Fruit fly (Drosophila melanogaster) whole organism, wandering third instar larva: ENCODE measurements around the gene grass.

Experiments used
- CG32264 ChIP-seq: fragments of 200-800 bp; sonication (Bioruptor generic); optimal IDR thresholded peaks from 2 replicates; lab custom pipeline; 2016; ENCODE audit warnings: missing biosample characterization, missing genetic modification characterization
- CG9705 ChIP-seq: fragments of 200-800 bp; sonication (Bioruptor generic); optimal IDR thresholded peaks from 2 replicates; lab custom pipeline; 2018; ENCODE audit warnings: missing biosample characterization, mild to moderate bottlenecking, missing genetic modification characterization
- CrebA ChIP-seq: fragments of 200-800 bp; sonication (Bioruptor generic); optimal IDR thresholded peaks from 2 replicates; lab custom pipeline; 2016; ENCODE audit warnings: missing biosample characterization, mild to moderate bottlenecking, missing genetic modification characterization, borderline replicate concordance
- Dfd ChIP-seq: fragments of >200 bp; optimal IDR thresholded peaks from 2 replicates; lab custom pipeline; 2017; ENCODE audit warnings: missing biosample characterization, missing genetic modification characterization
- Dif ChIP-seq: fragments of 200-275, 200-300 bp; sonication (Bioruptor generic); optimal IDR thresholded peaks from 2 replicates; lab custom pipeline; 2018; ENCODE audit warnings: missing biosample characterization, missing genetic modification characterization; ENCODE audit not compliant: partially characterized antibody
- HLH106 ChIP-seq: fragments of 200-800 bp; optimal IDR thresholded peaks from 3 replicates; lab custom pipeline; 2019; ENCODE audit warnings: missing biosample characterization, mild to moderate bottlenecking, missing genetic modification characterization, moderate library complexity
- Hnf4 ChIP-seq: fragments of 200-800 bp; sonication (Bioruptor generic); optimal IDR thresholded peaks from 2 replicates; lab custom pipeline; 2016; ENCODE audit warnings: missing biosample characterization, mild to moderate bottlenecking, missing genetic modification characterization
- Hr83 ChIP-seq: fragments of 200-300 bp; sonication (Bioruptor generic); optimal IDR thresholded peaks from 2 replicates; lab custom pipeline; 2016; ENCODE audit warnings: missing biosample characterization, mild to moderate bottlenecking, missing genetic modification characterization, moderate library complexity; ENCODE audit not compliant: poor library complexity, severe bottlenecking
- Jra ChIP-seq: sonication (Bioruptor generic); optimal IDR thresholded peaks from 2 replicates; lab custom pipeline; 2016; ENCODE audit warnings: missing biosample characterization, missing genetic modification characterization
- N ChIP-seq: fragments of >200 bp; optimal IDR thresholded peaks from 2 replicates; lab custom pipeline; 2018; ENCODE audit warnings: missing biosample characterization, missing external identifiers, missing genetic modification characterization
- OdsH ChIP-seq: fragments of 200-800 bp; sonication (Bioruptor generic); optimal IDR thresholded peaks from 2 replicates; lab custom pipeline; 2016; ENCODE audit warnings: missing biosample characterization, mild to moderate bottlenecking, missing genetic modification characterization
- Rel ChIP-seq, 2 experiments: fragments of 200-800 bp; sonication (Bioruptor generic) in 1 of 2; optimal IDR thresholded peaks; 2 replicates in 1 of 2; 3 replicates in 1 of 2; lab custom pipeline; 2016 to 2019; ENCODE audit warnings: mild to moderate bottlenecking in 2 of 2, missing biosample characterization in 2 of 2, missing genetic modification characterization in 2 of 2, moderate library complexity in 1 of 2
- Sp1 ChIP-seq: fragments of 200-800 bp; sonication (Bioruptor generic); optimal IDR thresholded peaks from 3 replicates; lab custom pipeline; 2019; ENCODE audit warnings: missing biosample characterization, mild to moderate bottlenecking, missing genetic modification characterization, moderate library complexity
- Vsx2 ChIP-seq: fragments of 200-300, 225-300 bp; sonication (Bioruptor generic); optimal IDR thresholded peaks from 2 replicates; lab custom pipeline; 2018; ENCODE audit warnings: missing biosample characterization, missing genetic modification characterization; ENCODE audit not compliant: partially characterized antibody
- br ChIP-seq: fragments of 200-800 bp; sonication (Bioruptor generic); optimal IDR thresholded peaks from 2 replicates; lab custom pipeline; 2016; ENCODE audit warnings: missing biosample characterization, missing genetic modification characterization
- brk ChIP-seq: fragments of 200-800 bp; sonication (Bioruptor generic); optimal IDR thresholded peaks from 2 replicates; lab custom pipeline; 2016; ENCODE audit warnings: missing biosample characterization, mild to moderate bottlenecking, missing genetic modification characterization
- dl ChIP-seq, 2 experiments: fragments of 175-275, 200-275 bp in 1 of 2; fragments of 200-275 bp in 1 of 2; sonication (Bioruptor generic); optimal IDR thresholded peaks; lab custom pipeline; 2018; ENCODE audit warnings: mild to moderate bottlenecking in 2 of 2, missing biosample characterization in 2 of 2, missing genetic modification characterization in 2 of 2, moderate library complexity in 2 of 2; ENCODE audit not compliant: partially characterized antibody in 2 of 2, insufficient read depth in 1 of 2
- dmrt93B ChIP-seq: fragments of 200-800 bp; sonication (Bioruptor generic); optimal IDR thresholded peaks from 2 replicates; lab custom pipeline; 2018; ENCODE audit warnings: missing biosample characterization, mild to moderate bottlenecking, missing genetic modification characterization
- dsf ChIP-seq: sonication (Bioruptor generic); optimal IDR thresholded peaks from 2 replicates; lab custom pipeline; 2016; ENCODE audit warnings: missing biosample characterization, missing genetic modification characterization, borderline replicate concordance
- ey ChIP-seq: fragments of 200-800 bp; sonication (Bioruptor generic); optimal IDR thresholded peaks from 2 replicates; lab custom pipeline; 2016; ENCODE audit warnings: missing biosample characterization, missing genetic modification characterization
- foxo ChIP-seq, 2 experiments: fragments of 200-800 bp; sonication (Bioruptor generic); optimal IDR thresholded peaks; 2 replicates in 1 of 2; 3 replicates in 1 of 2; lab custom pipeline; 2016 to 2017; ENCODE audit warnings: missing biosample characterization in 2 of 2, missing genetic modification characterization in 2 of 2
- fru ChIP-seq: fragments of 200-800 bp; sonication (Bioruptor generic); optimal IDR thresholded peaks from 3 replicates; lab custom pipeline; 2016; ENCODE audit warnings: missing biosample characterization, mild to moderate bottlenecking, missing genetic modification characterization
- h ChIP-seq: fragments of 200-800 bp; sonication (Bioruptor generic); optimal IDR thresholded peaks from 3 replicates; lab custom pipeline; 2016; ENCODE audit warnings: missing biosample characterization, mild to moderate bottlenecking, missing genetic modification characterization
- jim ChIP-seq: fragments of 175-275, 200-325 bp; sonication (Bioruptor generic); optimal IDR thresholded peaks from 2 replicates; lab custom pipeline; 2016; ENCODE audit warnings: missing biosample characterization, mild to moderate bottlenecking, missing genetic modification characterization
- lola ChIP-seq: fragments of >200 bp; optimal IDR thresholded peaks from 2 replicates; lab custom pipeline; 2017; ENCODE audit warnings: missing biosample characterization, missing genetic modification characterization
- pan ChIP-seq: fragments of >200 bp; optimal IDR thresholded peaks from 2 replicates; lab custom pipeline; 2017
- psq ChIP-seq: fragments of 200-800 bp; sonication (Bioruptor generic); optimal IDR thresholded peaks from 3 replicates; lab custom pipeline; 2017; ENCODE audit warnings: missing biosample characterization, mild to moderate bottlenecking, missing genetic modification characterization, moderate library complexity
- rgr ChIP-seq: fragments of 200-800 bp; sonication (Bioruptor generic); optimal IDR thresholded peaks from 3 replicates; lab custom pipeline; 2016; ENCODE audit warnings: missing biosample characterization, mild to moderate bottlenecking, missing genetic modification characterization
- sage ChIP-seq: fragments of 200-800 bp; sonication (Bioruptor generic); optimal IDR thresholded peaks from 2 replicates; lab custom pipeline; 2016; ENCODE audit warnings: missing biosample characterization, mild to moderate bottlenecking, missing genetic modification characterization
- tai ChIP-seq: sonication (Bioruptor generic); optimal IDR thresholded peaks from 2 replicates; lab custom pipeline; 2016; ENCODE audit warnings: missing biosample characterization, missing genetic modification characterization
- usp ChIP-seq: fragments of >200 bp; optimal IDR thresholded peaks from 2 replicates; lab custom pipeline; 2017; ENCODE audit warnings: missing biosample characterization, missing genetic modification characterization
- woc ChIP-seq: sonication (Bioruptor generic); optimal IDR thresholded peaks from 2 replicates; lab custom pipeline; 2016; ENCODE audit warnings: missing biosample characterization, mild to moderate bottlenecking, missing genetic modification characterization

The grass gene

dm6 chr3R:27194106-27194505 lies 36.4 kb downstream of the grass start, which contains the start of gene Ser:
Gene Ser (minus strand): TSS chr3R:27194267.
- TF ChIP-seq h (GFP tag; lab: Kevin White, UChicago), result peak; percentile 4
- no peak for TF ChIP-seq tai (GFP tag; lab: Kevin White, UChicago)
- no peak for TF ChIP-seq woc (GFP tag; lab: Kevin White, UChicago)
- TF ChIP-seq Vsx2 (GFP tag; lab: Kevin White, UChicago), result no peak
- no peak for TF ChIP-seq jim (GFP tag; lab: Kevin White, UChicago)
- no peak for TF ChIP-seq usp (GFP tag; lab: Kevin White, UChicago)
- TF ChIP-seq psq (GFP tag; lab: Kevin White, UChicago), result peak; percentile 5
- TF ChIP-seq Dfd (GFP tag; lab: Kevin White, UChicago), result peak; percentile 19
- peak; percentile 24 for TF ChIP-seq OdsH (GFP tag; lab: Kevin White, UChicago)
- no peak for TF ChIP-seq CG32264 (GFP tag; lab: Kevin White, UChicago)
- no peak for TF ChIP-seq sage (GFP tag; lab: Kevin White, UChicago)
- no peak for TF ChIP-seq CG9705
- peak; percentile 65 to 68 for TF ChIP-seq dl (GFP tag; optimal IDR thresholded peaks at IDR 0.05; lab: Kevin White, UChicago; ENCODE audit: insufficient read depth in 1 of 2, partially characterized antibody in 2 of 2)
- TF ChIP-seq Dif, result peak; percentile 66
- no peak for TF ChIP-seq dmrt93B (GFP tag; lab: Kevin White, UChicago)
- TF ChIP-seq Hr83, result peak; percentile 17
- peak; percentile 4 for TF ChIP-seq br (GFP tag; lab: Kevin White, UChicago)
- TF ChIP-seq N (GFP tag; lab: Kevin White, UChicago), result no peak
- TF ChIP-seq Sp1, result no peak
- TF ChIP-seq fru, result peak; percentile 34
- TF ChIP-seq, all 38 proteins: peak for 9

DNA sequence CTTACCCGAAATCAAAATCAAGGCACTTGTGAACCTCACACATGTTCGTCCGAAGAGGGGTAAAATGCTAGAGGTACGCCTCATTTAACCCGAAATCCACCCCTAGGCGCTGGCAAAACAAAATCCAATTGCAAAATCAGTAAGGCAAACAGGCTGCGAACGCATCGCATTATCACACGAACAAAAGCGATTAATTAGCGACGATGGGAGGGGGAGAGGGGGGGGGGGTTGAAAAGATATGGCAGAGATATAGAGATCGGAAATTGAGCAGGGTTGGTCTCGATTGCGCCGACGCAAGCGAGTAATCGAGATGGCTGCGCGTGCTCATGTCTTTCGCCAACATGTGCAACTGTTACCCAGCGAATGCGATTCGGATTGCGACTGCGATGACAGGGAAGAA lies 39.1 kb downstream of the grass start:
- no peak for TF ChIP-seq Vsx2 (GFP tag; lab: Kevin White, UChicago)
- TF ChIP-seq psq (GFP tag; lab: Kevin White, UChicago), result no peak
- no peak for TF ChIP-seq Sp1
- TF ChIP-seq dsf (GFP tag; lab: Kevin White, UChicago), result no peak
- TF ChIP-seq woc (GFP tag; lab: Kevin White, UChicago), result no peak
- TF ChIP-seq Hnf4 (GFP tag; lab: Kevin White, UChicago), result no peak
- no peak for TF ChIP-seq Dfd (GFP tag; lab: Kevin White, UChicago)
- TF ChIP-seq Rel (GFP tag; optimal IDR thresholded peaks at IDR 0.05; lab: Kevin White, UChicago), result no peak
- no peak for TF ChIP-seq Rel (tag; optimal IDR thresholded peaks at IDR 0.05; lab: Kevin White, UChicago)
- no peak for TF ChIP-seq N (GFP tag; lab: Kevin White, UChicago)
- TF ChIP-seq usp (GFP tag; lab: Kevin White, UChicago), result no peak
- TF ChIP-seq HLH106, result no peak
- no peak for TF ChIP-seq foxo (GFP tag; optimal IDR thresholded peaks at IDR 0.05; lab: Kevin White, UChicago)
- no peak for TF ChIP-seq CG9705
- TF ChIP-seq Hr83, result no peak
- TF ChIP-seq brk (GFP tag; lab: Kevin White, UChicago), result no peak
- no peak for TF ChIP-seq pan
- TF ChIP-seq, all 38 proteins: peak for 0

- TF ChIP-seq rgr, result peak; percentile 18
- TF ChIP-seq lola (GFP tag; lab: Kevin White, UChicago), result no peak
- peak; percentile 3 for TF ChIP-seq Sp1
- TF ChIP-seq, all 38 proteins: peak for 2
Measured at dm6 chr3R:27197581-27197980, 39.8 kb downstream of the grass start.

- TF ChIP-seq CrebA (peak; percentile 79), psq (GFP tag; lab: Kevin White, UChicago) (peak; percentile 24), brk (GFP tag; lab: Kevin White, UChicago) (peak; percentile 43), HLH106 (peak; percentile 44), CG32264 (GFP tag; lab: Kevin White, UChicago) (no peak), Jra (GFP tag; lab: Kevin White, UChicago) (no peak), h (GFP tag; lab: Kevin White, UChicago) (peak; percentile 43), rgr (peak; percentile 44), Rel (GFP tag; optimal IDR thresholded peaks at IDR 0.05; lab: Kevin White, UChicago) (peak; percentile 62), Rel (tag; optimal IDR thresholded peaks at IDR 0.05; lab: Kevin White, UChicago) (no peak), foxo (GFP tag; optimal IDR thresholded peaks at IDR 0.05; lab: Kevin White, UChicago) (peak in 1 of 2 experiments; percentile 50), ey (GFP tag; lab: Kevin White, UChicago) (peak; percentile 33), fru (no peak), OdsH (GFP tag; lab: Kevin White, UChicago) (peak; percentile 50), Vsx2 (GFP tag; lab: Kevin White, UChicago) (no peak), br (GFP tag; lab: Kevin White, UChicago) (peak; percentile 16), Sp1 (peak; percentile 15)
Measured at dm6 chr3R:27198883-27199780, 41.4 kb downstream of the grass start.
